Worm (Caenorhabditis elegans) whole organism, L1 larva: ENCODE measurements around the gene col-157.

ENCODE experiments used
- Y116A8C.19 ChIP-seq: sonication (generic microtip); optimal IDR thresholded peaks from 2 replicates; lab custom pipeline; 2016; ENCODE audit warnings: missing compliant biosample characterization, missing genetic modification characterization, borderline replicate concordance
- ceh-63 ChIP-seq: fragments of 200-800 bp; sonication (Bioruptor generic); optimal IDR thresholded peaks from 2 replicates; lab custom pipeline; 2018; ENCODE audit warnings: mild to moderate bottlenecking, missing genetic modification characterization, missing compliant biosample characterization
- ceh-88 ChIP-seq: fragments of 200-800 bp; sonication (Bioruptor generic); IDR thresholded peaks from 2 replicates; pipeline ENCODE4 v1.3.6; 2022; ENCODE audit warnings: missing genetic modification characterization, missing compliant biosample characterization
- ceh-90 ChIP-seq: sonication (generic microtip); optimal IDR thresholded peaks from 2 replicates; lab custom pipeline; 2016; ENCODE audit warnings: missing genetic modification characterization, missing compliant biosample characterization
- egl-27 ChIP-seq, 2 experiments: fragments of 150-350 bp in 1 of 2; sonication (generic microtip); optimal IDR thresholded peaks; 3 replicates each; lab custom pipeline; 2017 to 2018; ENCODE audit warnings: missing biosample characterization in 2 of 2, missing genetic modification characterization in 2 of 2, missing genetic modification reagents in 2 of 2
- hlh-4 ChIP-seq: sonication (generic microtip); optimal IDR thresholded peaks from 2 replicates; lab custom pipeline; 2016; ENCODE audit warnings: mild to moderate bottlenecking, missing genetic modification characterization, missing compliant biosample characterization
- isw-1 ChIP-seq: fragments of 200-800 bp; sonication (Bioruptor generic); IDR thresholded peaks from 2 replicates; pipeline ENCODE4 v1.3.6; 2022; ENCODE audit warnings: missing genetic modification characterization, missing compliant biosample characterization
- lir-3 ChIP-seq: sonication (generic microtip); optimal IDR thresholded peaks from 2 replicates; lab custom pipeline; 2016; ENCODE audit warnings: mild to moderate bottlenecking, missing genetic modification characterization, moderate library complexity, missing compliant biosample characterization; ENCODE audit not compliant: poor library complexity
- mep-1 ChIP-seq: fragments of 150-350 bp; optimal IDR thresholded peaks from 2 replicates; lab custom pipeline; 2014; ENCODE audit warnings: missing biosample characterization, missing genetic modification characterization
- nhr-47 ChIP-seq: sonication (generic microtip); optimal IDR thresholded peaks from 2 replicates; lab custom pipeline; 2016; ENCODE audit warnings: mild to moderate bottlenecking, missing genetic modification characterization, moderate library complexity, missing compliant biosample characterization
- nhr-76 ChIP-seq: sonication (generic microtip); optimal IDR thresholded peaks from 2 replicates; lab custom pipeline; 2017; ENCODE audit warnings: missing biosample characterization, missing genetic modification characterization
- nhr-90 ChIP-seq: sonication (generic microtip); optimal IDR thresholded peaks from 2 replicates; lab custom pipeline; 2016; ENCODE audit warnings: mild to moderate bottlenecking, missing genetic modification characterization, missing compliant biosample characterization; ENCODE audit not compliant: poor library complexity
- unc-62 ChIP-seq: fragments of 150-350 bp; optimal IDR thresholded peaks from 2 replicates; lab custom pipeline; 2014; ENCODE audit warnings: missing biosample characterization, missing genetic modification reagents, missing genetic modification characterization

The col-157 gene

DNA sequence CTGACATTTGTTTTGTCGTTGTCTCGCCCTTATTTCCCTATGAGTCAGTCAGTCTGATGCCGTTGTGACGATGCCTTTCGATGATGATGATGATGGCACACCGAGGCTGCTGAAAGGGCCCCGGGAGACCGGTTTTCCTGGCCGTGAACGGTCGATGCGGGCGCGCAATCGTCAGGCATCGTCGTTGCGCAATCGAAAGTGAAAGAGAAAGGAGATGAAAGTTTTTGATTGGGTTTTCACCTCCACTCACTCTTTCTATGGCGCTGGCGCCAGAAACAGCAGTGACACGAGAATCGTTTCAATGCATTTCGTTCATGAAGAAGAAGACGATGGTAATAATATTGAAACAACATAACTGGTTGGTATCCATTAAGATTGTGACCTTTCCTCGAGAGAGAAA lies 49.1 kb downstream of the col-157 start (continued):
- TF ChIP-seq nhr-76 (tag; lab: Kevin White, UChicago) (no peak), hlh-4 (tag; lab: Kevin White, UChicago) (no peak), lir-3 (tag; lab: Kevin White, UChicago) (no peak), mep-1 (tag; lab: Kevin White, UChicago) (peak; percentile 1), Y116A8C.19 (tag; lab: Kevin White, UChicago) (no peak), isw-1 (GFP tag; lab: Robert Waterston, UW) (no peak), nhr-47 (no peak), nhr-90 (tag; lab: Kevin White, UChicago) (peak; percentile 60), unc-62 (GFP tag; lab: Kevin White, UChicago) (no peak), ceh-88 (GFP tag; lab: Robert Waterston, UW) (no peak), ceh-90 (no peak)

DNA sequence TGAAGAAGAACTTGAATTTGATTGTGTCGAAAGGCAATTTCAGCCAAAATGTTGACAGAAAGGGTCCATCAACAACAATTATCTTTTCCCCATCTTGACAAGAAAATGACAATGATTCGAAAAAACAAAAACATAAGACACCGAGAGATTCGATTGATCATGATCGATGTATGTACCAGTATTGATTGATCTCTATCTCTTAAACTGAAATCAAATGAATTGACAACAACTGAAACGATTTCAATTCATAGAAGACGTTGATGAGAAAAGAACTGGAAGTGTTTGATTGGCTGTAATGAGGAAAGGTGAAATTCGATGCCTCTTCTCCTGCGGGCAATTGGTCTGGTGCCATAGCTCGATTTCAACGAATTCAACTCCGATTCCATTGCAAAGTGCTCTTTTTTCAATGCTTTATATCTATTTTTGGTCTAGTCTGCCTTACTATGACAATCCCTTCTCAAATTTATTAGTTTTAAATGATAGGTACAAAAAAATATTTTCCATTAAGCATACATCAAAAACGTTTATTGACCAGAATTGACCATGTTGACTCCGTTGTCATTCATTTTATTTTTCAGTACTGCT lies 49.6 kb downstream of the col-157 start:
- TF ChIP-seq egl-27 (tag; optimal IDR thresholded peaks at IDR 0.05; lab: Kevin White, UChicago) (no peak), ceh-63 (GFP tag; lab: Kevin White, UChicago) (peak; percentile 17)
